Worm (Caenorhabditis elegans) whole organism, L4 larva: ENCODE measurements around the gene irld-62.

Experiments
- F26F4.8 ChIP-seq: fragments of 200-800 bp; sonication (Bioruptor generic); conservative IDR thresholded peaks from 2 replicates; pipeline ENCODE4 v1.3.6; 2022; ENCODE audit warnings: missing genetic modification characterization, missing compliant biosample characterization
- F37D6.2 ChIP-seq: sonication (generic microtip); optimal IDR thresholded peaks from 2 replicates; lab custom pipeline; 2016; ENCODE audit warnings: mild to moderate bottlenecking, missing genetic modification characterization, missing compliant biosample characterization
- F44E2.7 ChIP-seq: fragments of 200-800 bp; sonication (Bioruptor generic); IDR thresholded peaks from 2 replicates; pipeline ENCODE4 v2.1.2; 2022; ENCODE audit warnings: missing genetic modification characterization, missing compliant biosample characterization
- F49E8.2 ChIP-seq: sonication (generic microtip); optimal IDR thresholded peaks from 2 replicates; lab custom pipeline; 2016; ENCODE audit warnings: missing compliant biosample characterization, mild to moderate bottlenecking, missing genetic modification characterization, borderline replicate concordance
- T26A8.4 ChIP-seq: fragments of 200-800 bp; sonication (Bioruptor generic); IDR thresholded peaks from 2 replicates; pipeline ENCODE4 v1.3.6; 2022; ENCODE audit warnings: missing genetic modification characterization, missing compliant biosample characterization
- Y75B8A.6 ChIP-seq: fragments of 200-800 bp; sonication (Bioruptor generic); IDR thresholded peaks from 2 replicates; pipeline ENCODE4 v1.3.6; 2022; ENCODE audit warnings: missing genetic modification reagents, missing genetic modification characterization, missing compliant biosample characterization
- ZK546.5 ChIP-seq, 2 experiments: sonication (generic microtip); optimal IDR thresholded peaks; 2 replicates each; lab custom pipeline; 2017; ENCODE audit warnings: missing biosample characterization in 2 of 2, missing genetic modification characterization in 2 of 2
- aha-1 ChIP-seq: fragments of 150-350 bp; peaks from one replicate; lab custom pipeline; 2014; ENCODE audit warnings: missing biosample characterization, missing genetic modification characterization
- ceh-20 ChIP-seq: fragments of 200-800 bp; sonication (Bioruptor generic); IDR thresholded peaks from 2 replicates; pipeline ENCODE4 v1.3.6; 2022; ENCODE audit warnings: missing genetic modification reagents, missing genetic modification characterization, missing compliant biosample characterization
- ceh-32 ChIP-seq: sonication (generic microtip); optimal IDR thresholded peaks from 2 replicates; lab custom pipeline; 2016; ENCODE audit warnings: mild to moderate bottlenecking, missing genetic modification characterization, missing compliant biosample characterization; ENCODE audit not compliant: poor library complexity
- ceh-62 ChIP-seq: sonication (generic microtip); optimal IDR thresholded peaks from 2 replicates; lab custom pipeline; 2017; ENCODE audit warnings: missing biosample characterization, missing genetic modification characterization
- ceh-82 ChIP-seq: sonication (generic microtip); optimal IDR thresholded peaks from 2 replicates; lab custom pipeline; 2017; ENCODE audit warnings: missing biosample characterization, missing genetic modification characterization
- ces-1 ChIP-seq: fragments of 150-350 bp; sonication (generic microtip); optimal IDR thresholded peaks from 4 replicates; lab custom pipeline; 2014; ENCODE audit warnings: missing biosample characterization, missing genetic modification reagents, missing genetic modification characterization
- cey-2 ChIP-seq: sonication (generic microtip); optimal IDR thresholded peaks from 3 replicates; lab custom pipeline; 2017; ENCODE audit warnings: missing genetic modification characterization, mild to moderate bottlenecking, missing compliant biosample characterization, antibody characterized with exemption, borderline replicate concordance; ENCODE audit not compliant: insufficient read depth
- daf-12 ChIP-seq: fragments of 150-350 bp; optimal IDR thresholded peaks from 2 replicates; lab custom pipeline; 2014; ENCODE audit warnings: missing biosample characterization, missing genetic modification reagents, missing genetic modification characterization
- daf-19 ChIP-seq: fragments of 200-800 bp; sonication (Bioruptor generic); conservative IDR thresholded peaks from 2 replicates; pipeline ENCODE4 v1.3.6; 2022; ENCODE audit warnings: missing genetic modification characterization, missing compliant biosample characterization
- dmd-9 ChIP-seq: fragments of 200-800 bp; sonication (Bioruptor generic); IDR thresholded peaks from 2 replicates; pipeline ENCODE4 v1.3.6; 2022; ENCODE audit warnings: missing genetic modification reagents, missing genetic modification characterization, missing compliant biosample characterization
- dpl-1 ChIP-seq: fragments of 150-350 bp; optimal IDR thresholded peaks from 2 replicates; lab custom pipeline; 2014; ENCODE audit warnings: missing biosample characterization, missing genetic modification reagents, missing genetic modification characterization
- duxl-1 ChIP-seq: sonication (generic microtip); optimal IDR thresholded peaks from 2 replicates; lab custom pipeline; 2016; ENCODE audit warnings: mild to moderate bottlenecking, missing genetic modification characterization, moderate library complexity, missing compliant biosample characterization; ENCODE audit not compliant: poor library complexity
- egl-43 ChIP-seq: fragments of 200-800 bp; sonication (Bioruptor generic); IDR thresholded peaks from 2 replicates; pipeline ENCODE4 v1.3.6; 2022; ENCODE audit warnings: missing genetic modification reagents, missing genetic modification characterization, missing compliant biosample characterization
- gei-8 ChIP-seq: fragments of 200-800 bp; sonication (Bioruptor generic); optimal IDR thresholded peaks from 2 replicates; lab custom pipeline; 2018; ENCODE audit warnings: mild to moderate bottlenecking, missing genetic modification characterization, missing compliant biosample characterization
- hlh-11 ChIP-seq: fragments of 200-800 bp; sonication (Bioruptor generic); optimal IDR thresholded peaks from 2 replicates; lab custom pipeline; 2018; ENCODE audit warnings: mild to moderate bottlenecking, missing genetic modification characterization, missing compliant biosample characterization
- hmg-1.1 ChIP-seq: fragments of 200-800 bp; sonication (Bioruptor generic); IDR thresholded peaks from 2 replicates; pipeline ENCODE4 v1.3.6; 2022; ENCODE audit warnings: missing genetic modification reagents, missing genetic modification characterization, missing compliant biosample characterization
- jun-1 ChIP-seq: fragments of 150-350 bp; optimal IDR thresholded peaks from 2 replicates; lab custom pipeline; 2014; ENCODE audit warnings: missing biosample characterization, missing genetic modification reagents, missing genetic modification characterization
- lin-38 ChIP-seq: fragments of 200-800 bp; sonication (Bioruptor generic); IDR thresholded peaks from 2 replicates; pipeline ENCODE4 v1.3.6; 2022; ENCODE audit warnings: missing genetic modification reagents, missing genetic modification characterization, missing compliant biosample characterization
- lin-39 ChIP-seq: fragments of 150-350 bp; optimal IDR thresholded peaks from 2 replicates; lab custom pipeline; 2014; ENCODE audit warnings: missing biosample characterization, missing genetic modification reagents, missing genetic modification characterization
- lsy-2 ChIP-seq, 2 experiments: fragments of 150-350 bp in 1 of 2; sonication (generic microtip) in 1 of 2; optimal IDR thresholded peaks; 2 replicates each; lab custom pipeline; 2014 to 2017; ENCODE audit warnings: missing biosample characterization in 2 of 2, missing genetic modification characterization in 2 of 2
- mes-2 ChIP-seq: sonication (generic microtip); optimal IDR thresholded peaks from 2 replicates; lab custom pipeline; 2016; ENCODE audit warnings: missing genotype, mild to moderate bottlenecking, missing genetic modification characterization, missing compliant biosample characterization; ENCODE audit not compliant: poor library complexity, severe bottlenecking
- nhr-10 ChIP-seq: fragments of 150-350 bp; optimal IDR thresholded peaks from 2 replicates; lab custom pipeline; 2014; ENCODE audit warnings: missing biosample characterization, missing genetic modification characterization
- nhr-111 ChIP-seq: fragments of 200-800 bp; sonication (Bioruptor generic); optimal IDR thresholded peaks from 2 replicates; lab custom pipeline; 2018; ENCODE audit warnings: mild to moderate bottlenecking, missing genetic modification characterization, missing compliant biosample characterization
- nhr-25 ChIP-seq: sonication (generic microtip); optimal IDR thresholded peaks from 2 replicates; lab custom pipeline; 2017; ENCODE audit warnings: missing genetic modification characterization, mild to moderate bottlenecking, missing compliant biosample characterization, antibody characterized with exemption, moderate library complexity, borderline replicate concordance; ENCODE audit not compliant: insufficient read depth
- nhr-28 ChIP-seq: fragments of 150-350 bp; optimal IDR thresholded peaks from 2 replicates; lab custom pipeline; 2014; ENCODE audit warnings: missing biosample characterization, missing genetic modification characterization
- nhr-41 ChIP-seq: fragments of 200-800 bp; sonication (Bioruptor generic); IDR thresholded peaks from 2 replicates; pipeline ENCODE4 v1.3.6; 2022; ENCODE audit warnings: missing genetic modification reagents, missing genetic modification characterization, missing compliant biosample characterization
- nhr-6 ChIP-seq: fragments of 150-350 bp; optimal IDR thresholded peaks from 2 replicates; lab custom pipeline; 2014; ENCODE audit warnings: missing biosample characterization, missing genetic modification characterization
- nhr-76 ChIP-seq: fragments of 150-350 bp; optimal IDR thresholded peaks from 2 replicates; lab custom pipeline; 2014; ENCODE audit warnings: missing biosample characterization, missing genetic modification characterization
- nhr-77 ChIP-seq: fragments of 150-350 bp; optimal IDR thresholded peaks from 2 replicates; lab custom pipeline; 2014; ENCODE audit warnings: missing biosample characterization, missing genetic modification characterization
- pha-4 ChIP-seq, 2 experiments: fragments of 150-350 bp in 1 of 2; fragments of 200-800 bp in 1 of 2; sonication (Bioruptor generic) in 1 of 2; IDR thresholded peaks in 1 of 2; optimal IDR thresholded peaks in 1 of 2; 2 replicates each; pipeline versions ENCODE4 v1.3.6 to Lab custom; 2014 to 2022; ENCODE audit warnings: missing genetic modification characterization in 2 of 2, missing genetic modification reagents in 2 of 2, missing biosample characterization in 1 of 2, missing compliant biosample characterization in 1 of 2
- rbr-2 ChIP-seq: sonication (generic microtip); optimal IDR thresholded peaks from 2 replicates; lab custom pipeline; 2016; ENCODE audit warnings: missing genotype, missing genetic modification characterization, missing compliant biosample characterization
- set-16 ChIP-seq: fragments of 200-800 bp; sonication (Bioruptor generic); IDR thresholded peaks from 2 replicates; pipeline ENCODE4 v1.3.6; 2022; ENCODE audit warnings: missing genetic modification reagents, missing genetic modification characterization, missing compliant biosample characterization
- snpc-1.2 ChIP-seq: fragments of 200-800 bp; sonication (Bioruptor generic); IDR thresholded peaks from 2 replicates; pipeline ENCODE4 v1.3.6; 2022; ENCODE audit warnings: missing genetic modification reagents, missing genetic modification characterization, missing compliant biosample characterization
- snpc-4 ChIP-seq: fragments of 150-350 bp; optimal IDR thresholded peaks from 2 replicates; lab custom pipeline; 2014; ENCODE audit warnings: missing biosample characterization, missing genetic modification characterization
- tag-97 ChIP-seq: fragments of 200-800 bp; sonication (Bioruptor generic); IDR thresholded peaks from 2 replicates; pipeline ENCODE4 v1.3.6; 2022; ENCODE audit warnings: missing genetic modification characterization, missing compliant biosample characterization
- tra-1 ChIP-seq: fragments of 200-800 bp; sonication (Bioruptor generic); IDR thresholded peaks from 2 replicates; pipeline ENCODE4 v1.3.6; 2022; ENCODE audit warnings: missing genetic modification reagents, missing genetic modification characterization, missing compliant biosample characterization
- unc-39 ChIP-seq: sonication (generic microtip); optimal IDR thresholded peaks from 2 replicates; lab custom pipeline; 2017; ENCODE audit warnings: missing biosample characterization, missing genetic modification characterization
- unc-62 ChIP-seq, 3 experiments: fragments of 150-350 bp in 1 of 3; sonication (generic microtip); optimal IDR thresholded peaks in 2 of 3; peaks in 1 of 3; 1 replicate in 1 of 3; 2 replicates in 2 of 3; lab custom pipeline; 2014 to 2017; ENCODE audit warnings: missing biosample characterization in 3 of 3, missing genetic modification characterization in 3 of 3, missing genetic modification reagents in 3 of 3, missing genotype in 1 of 3
- vab-7 ChIP-seq: fragments of 200-800 bp; sonication (Bioruptor generic); IDR thresholded peaks from 2 replicates; pipeline ENCODE4 v1.3.6; 2022; ENCODE audit warnings: missing genetic modification reagents, missing genetic modification characterization, missing compliant biosample characterization
- zag-1 ChIP-seq: fragments of 150-350 bp; optimal IDR thresholded peaks from 2 replicates; lab custom pipeline; 2014; ENCODE audit warnings: missing biosample characterization, missing genetic modification characterization
- zfp-2 ChIP-seq: sonication (generic microtip); optimal IDR thresholded peaks from 2 replicates; lab custom pipeline; 2016; ENCODE audit warnings: mild to moderate bottlenecking, missing genetic modification characterization, missing compliant biosample characterization
- zip-11 ChIP-seq: fragments of 200-800 bp; sonication (Bioruptor generic); IDR thresholded peaks from 2 replicates; pipeline ENCODE4 v1.3.6; 2022; ENCODE audit warnings: missing genetic modification characterization, missing compliant biosample characterization
- ztf-11 ChIP-seq: fragments of 150-350 bp; optimal IDR thresholded peaks from 2 replicates; lab custom pipeline; 2014; ENCODE audit warnings: missing biosample characterization, missing genetic modification characterization
- ztf-7 ChIP-seq: fragments of 150-350 bp; optimal IDR thresholded peaks from 2 replicates; lab custom pipeline; 2014; ENCODE audit warnings: missing biosample characterization, missing genetic modification characterization

irld-62 gene

ce11 chrV:15354648-15355047 is 43.8 kb downstream of the irld-62 start, which contains the start of gene C29F3.7 (continued):
- TF ChIP-seq Y75B8A.6 = no peak
- no peak for TF ChIP-seq ztf-11
- no peak for TF ChIP-seq tag-97 (GFP tag; lab: Robert Waterston, UW)
- no peak for TF ChIP-seq set-16 (GFP tag; lab: Robert Waterston, UW)
- no peak for TF ChIP-seq T26A8.4 (GFP tag; lab: Robert Waterston, UW)
- TF ChIP-seq pha-4 (GFP tag; IDR thresholded peaks at IDR 0.05; lab: Robert Waterston, UW) = no peak
- TF ChIP-seq pha-4 (tag; optimal IDR thresholded peaks at IDR 0.05; lab: Kevin White, UChicago) = no peak
- no peak for TF ChIP-seq zag-1 (tag; lab: Kevin White, UChicago)
- no peak for TF ChIP-seq ces-1
- no peak for TF ChIP-seq dpl-1
- no peak for TF ChIP-seq rbr-2
- TF ChIP-seq daf-19 (GFP tag; lab: Robert Waterston, UW) = no peak
- TF ChIP-seq F44E2.7 (GFP tag; lab: Robert Waterston, UW) = no peak
- TF ChIP-seq ZK546.5 (tag; optimal IDR thresholded peaks at IDR 0.05; lab: Kevin White, UChicago) = no peak
- TF ChIP-seq ceh-20 = no peak
- no peak for TF ChIP-seq duxl-1 (tag; lab: Kevin White, UChicago)
- TF ChIP-seq F37D6.2 = no peak
- no peak for TF ChIP-seq snpc-1.2 (GFP tag; lab: Robert Waterston, UW)
- no peak for TF ChIP-seq daf-12 (tag; lab: Kevin White, UChicago)
- TF ChIP-seq hlh-11 (tag; lab: Kevin White, UChicago) = peak; percentile 85
- TF ChIP-seq dmd-9 = no peak
- no peak for TF ChIP-seq nhr-10 (tag; lab: Kevin White, UChicago)
- TF ChIP-seq ceh-82 = no peak
- no peak for TF ChIP-seq hmg-1.1 (GFP tag; lab: Robert Waterston, UW)
- TF ChIP-seq vab-7 (GFP tag; lab: Robert Waterston, UW) = no peak
- no peak for TF ChIP-seq nhr-76 (tag; lab: Kevin White, UChicago)
- TF ChIP-seq nhr-77 = peak; percentile 86
- no peak for TF ChIP-seq ceh-62 (tag; lab: Kevin White, UChicago)
- TF ChIP-seq ztf-7 (tag; lab: Kevin White, UChicago) = peak; percentile 77
- no peak for TF ChIP-seq lin-38 (GFP tag; lab: Robert Waterston, UW)
- no peak for TF ChIP-seq tra-1 (GFP tag; lab: Robert Waterston, UW)
- TF ChIP-seq F49E8.2 (tag; lab: Kevin White, UChicago) = no peak
- TF ChIP-seq nhr-111 (GFP tag; lab: Kevin White, UChicago) = no peak
- no peak for TF ChIP-seq lsy-2 (tag; optimal IDR thresholded peaks at IDR 0.05; lab: Kevin White, UChicago)
- no peak for TF ChIP-seq zfp-2
- TF ChIP-seq gei-8 (GFP tag; lab: Kevin White, UChicago) = no peak
- TF ChIP-seq cey-2 (tag; lab: Kevin White, UChicago) = no peak
- TF ChIP-seq zip-11 = no peak
- TF ChIP-seq ceh-32 = no peak
- no peak for TF ChIP-seq jun-1
- no peak for TF ChIP-seq mes-2 (tag; lab: Kevin White, UChicago)
- peak; percentile 98 for TF ChIP-seq nhr-28 (tag; lab: Kevin White, UChicago)
- TF ChIP-seq aha-1 (tag; lab: Kevin White, UChicago) = no peak
- peak; percentile 90 for TF ChIP-seq nhr-6
- peak in 1 of 2 experiments; percentile 35 for TF ChIP-seq unc-62 (GFP tag; optimal IDR thresholded peaks at IDR 0.05 in 1 of 2; lab: Kevin White, UChicago)
- no peak for TF ChIP-seq unc-62 (tag; optimal IDR thresholded peaks at IDR 0.05; lab: Kevin White, UChicago)
- TF ChIP-seq egl-43 = no peak
- TF ChIP-seq nhr-41 (GFP tag; lab: Robert Waterston, UW) = no peak
- no peak for TF ChIP-seq snpc-4 (tag; lab: Kevin White, UChicago)
- TF ChIP-seq nhr-25 (tag; lab: Kevin White, UChicago) = no peak
- no peak for TF ChIP-seq unc-39
- no peak for TF ChIP-seq lin-39 (tag; lab: Kevin White, UChicago)
- TF ChIP-seq F26F4.8 (GFP tag; lab: Robert Waterston, UW) = no peak
